Worm (Caenorhabditis elegans) whole organism, late embryonic: ENCODE results near the gene ttr-5.
A peak's percentile ranks its signal among the peaks of the same experiment; 100 is the strongest.

Source experiments
- F13H6.1 ChIP-seq: sonication (generic microtip); optimal IDR thresholded peaks from 2 replicates; lab custom pipeline; 2016; ENCODE audit warnings: missing genetic modification characterization, missing compliant biosample characterization
- K02D7.2 ChIP-seq: sonication (generic microtip); optimal IDR thresholded peaks from 2 replicates; lab custom pipeline; 2017; ENCODE audit warnings: mild to moderate bottlenecking, missing genetic modification characterization, missing compliant biosample characterization
- Y22D7AL.16 ChIP-seq: sonication (generic microtip); optimal IDR thresholded peaks from 2 replicates; lab custom pipeline; 2016; ENCODE audit warnings: missing genetic modification characterization, missing compliant biosample characterization
- ahr-1 ChIP-seq: sonication (generic microtip); optimal IDR thresholded peaks from 2 replicates; lab custom pipeline; 2016; ENCODE audit warnings: missing genetic modification characterization, missing compliant biosample characterization
- ceh-14 ChIP-seq: sonication (generic microtip); optimal IDR thresholded peaks from 2 replicates; lab custom pipeline; 2016; ENCODE audit warnings: missing genotype, missing genetic modification characterization, missing compliant biosample characterization
- ceh-18 ChIP-seq: sonication (generic microtip); optimal IDR thresholded peaks from 2 replicates; lab custom pipeline; 2016; ENCODE audit warnings: missing genetic modification characterization, missing compliant biosample characterization
- ceh-22 ChIP-seq: sonication (generic microtip); optimal IDR thresholded peaks from 2 replicates; lab custom pipeline; 2017; ENCODE audit warnings: missing biosample characterization, missing genetic modification characterization
- ceh-30 ChIP-seq: fragments of 150-350 bp; optimal IDR thresholded peaks from 2 replicates; lab custom pipeline; 2014; ENCODE audit warnings: missing biosample characterization, missing genetic modification characterization
- ceh-31 ChIP-seq: sonication (generic microtip); optimal IDR thresholded peaks from 2 replicates; lab custom pipeline; 2016; ENCODE audit warnings: missing genetic modification characterization, missing compliant biosample characterization
- ceh-34 ChIP-seq: sonication (generic microtip); optimal IDR thresholded peaks from 2 replicates; lab custom pipeline; 2016; ENCODE audit warnings: mild to moderate bottlenecking, missing genetic modification characterization, missing compliant biosample characterization
- ceh-45 ChIP-seq: fragments of 200-800 bp; sonication (Bioruptor generic); IDR thresholded peaks from 2 replicates; pipeline ENCODE4 v1.3.6; 2022; ENCODE audit warnings: missing genetic modification reagents, missing genetic modification characterization, missing compliant biosample characterization
- ceh-48 ChIP-seq: sonication (generic microtip); optimal IDR thresholded peaks from 2 replicates; lab custom pipeline; 2016; ENCODE audit warnings: missing genetic modification characterization, inconsistent platforms, missing compliant biosample characterization
- ceh-9 ChIP-seq: sonication (generic microtip); optimal IDR thresholded peaks from 2 replicates; lab custom pipeline; 2016; ENCODE audit warnings: mild to moderate bottlenecking, missing genetic modification characterization, inconsistent platforms, missing compliant biosample characterization
- che-1 ChIP-seq: sonication (generic microtip); optimal IDR thresholded peaks from 2 replicates; lab custom pipeline; 2016; ENCODE audit warnings: mild to moderate bottlenecking, missing genetic modification characterization, missing compliant biosample characterization
- dmd-4 ChIP-seq: sonication (generic microtip); optimal IDR thresholded peaks from 2 replicates; lab custom pipeline; 2016; ENCODE audit warnings: borderline replicate concordance, missing genetic modification characterization, missing compliant biosample characterization
- ets-4 ChIP-seq: sonication (generic microtip); optimal IDR thresholded peaks from 2 replicates; lab custom pipeline; 2016; ENCODE audit warnings: missing genetic modification characterization, missing compliant biosample characterization
- fkh-6 ChIP-seq: sonication (generic microtip); optimal IDR thresholded peaks from 2 replicates; lab custom pipeline; 2016; ENCODE audit warnings: missing genetic modification characterization, missing compliant biosample characterization
- gmeb-2 ChIP-seq: sonication (generic microtip); optimal IDR thresholded peaks from 2 replicates; lab custom pipeline; 2016; ENCODE audit warnings: missing genetic modification characterization, inconsistent platforms, missing compliant biosample characterization
- lim-6 ChIP-seq: sonication (generic microtip); optimal IDR thresholded peaks from 2 replicates; lab custom pipeline; 2016; ENCODE audit warnings: missing genetic modification characterization, missing compliant biosample characterization
- madf-2 ChIP-seq: sonication (generic microtip); optimal IDR thresholded peaks from 2 replicates; lab custom pipeline; 2017; ENCODE audit warnings: missing genetic modification characterization, missing compliant biosample characterization
- mec-3 ChIP-seq: sonication (generic microtip); optimal IDR thresholded peaks from 2 replicates; lab custom pipeline; 2016; ENCODE audit warnings: borderline replicate concordance, missing genetic modification characterization, missing compliant biosample characterization
- nfya-1 ChIP-seq: sonication (generic microtip); optimal IDR thresholded peaks from 2 replicates; lab custom pipeline; 2017; ENCODE audit warnings: missing genetic modification characterization, mild to moderate bottlenecking, missing compliant biosample characterization, antibody characterized with exemption, moderate library complexity
- nhr-11 ChIP-seq: fragments of 150-350 bp; optimal IDR thresholded peaks from 2 replicates; lab custom pipeline; 2014; ENCODE audit warnings: missing biosample characterization, missing genetic modification characterization
- nhr-232 ChIP-seq: sonication (generic microtip); optimal IDR thresholded peaks from 2 replicates; lab custom pipeline; 2016; ENCODE audit warnings: missing genetic modification characterization, missing compliant biosample characterization
- npax-4 ChIP-seq: sonication (generic microtip); optimal IDR thresholded peaks from 2 replicates; lab custom pipeline; 2016; ENCODE audit warnings: missing genetic modification characterization, missing compliant biosample characterization
- pag-3 ChIP-seq: sonication (generic microtip); optimal IDR thresholded peaks from 2 replicates; lab custom pipeline; 2016; ENCODE audit warnings: missing compliant biosample characterization, missing genetic modification characterization, borderline replicate concordance
- pat-9 ChIP-seq: fragments of 200-800 bp; sonication (Bioruptor generic); optimal IDR thresholded peaks from 2 replicates; lab custom pipeline; 2018; ENCODE audit warnings: mild to moderate bottlenecking, missing genetic modification characterization, moderate library complexity, missing compliant biosample characterization
- pax-1 ChIP-seq: fragments of 150-350 bp; optimal IDR thresholded peaks from 2 replicates; lab custom pipeline; 2014; ENCODE audit warnings: missing biosample characterization, missing genetic modification characterization
- pha-2 ChIP-seq: sonication (generic microtip); optimal IDR thresholded peaks from 2 replicates; lab custom pipeline; 2017; ENCODE audit warnings: mild to moderate bottlenecking, missing genetic modification characterization, missing compliant biosample characterization
- pha-4 ChIP-seq: fragments of 150-350 bp; optimal IDR thresholded peaks from 2 replicates; lab custom pipeline; 2018; ENCODE audit warnings: missing biosample characterization, missing genetic modification reagents, missing genetic modification characterization
- ref-2 ChIP-seq: sonication (generic microtip); optimal IDR thresholded peaks from 2 replicates; lab custom pipeline; 2016; ENCODE audit warnings: missing genetic modification characterization, missing compliant biosample characterization
- rnt-1 ChIP-seq: sonication (generic microtip); optimal IDR thresholded peaks from 2 replicates; lab custom pipeline; 2016; ENCODE audit warnings: missing genetic modification characterization, missing compliant biosample characterization
- sdc-2 ChIP-seq: sonication (generic microtip); optimal IDR thresholded peaks from 2 replicates; lab custom pipeline; 2016; ENCODE audit warnings: missing genotype, missing genetic modification characterization, missing compliant biosample characterization
- sox-2 ChIP-seq: fragments of 200-800 bp; sonication (Bioruptor generic); IDR thresholded peaks from 2 replicates; pipeline ENCODE4 v1.3.6; 2022; ENCODE audit warnings: missing genetic modification reagents, missing genetic modification characterization, missing compliant biosample characterization
- tbx-2 ChIP-seq: sonication (generic microtip); optimal IDR thresholded peaks from 2 replicates; lab custom pipeline; 2016; ENCODE audit warnings: missing genetic modification characterization, missing compliant biosample characterization
- unc-55 ChIP-seq: sonication (generic microtip); optimal IDR thresholded peaks from 2 replicates; lab custom pipeline; 2017; ENCODE audit warnings: missing biosample characterization, missing genetic modification reagents, missing genetic modification characterization
- zip-5 ChIP-seq: sonication (generic microtip); optimal IDR thresholded peaks from 2 replicates; lab custom pipeline; 2016; ENCODE audit warnings: missing genetic modification characterization, missing compliant biosample characterization
- ztf-16 ChIP-seq: sonication (generic microtip); optimal IDR thresholded peaks from 2 replicates; lab custom pipeline; 2017; ENCODE audit warnings: missing genetic modification characterization, missing compliant biosample characterization

Gene ttr-5

ce11 chrIII:9337968-9338367, 7.9 kb downstream of the ttr-5 start (continued):
- TF ChIP-seq ceh-48, result no peak
- no peak for TF ChIP-seq pha-2 (tag; lab: Kevin White, UChicago)
- no peak for TF ChIP-seq dmd-4

- TF ChIP-seq ahr-1 (tag; lab: Kevin White, UChicago) (no peak), pat-9 (tag; lab: Kevin White, UChicago) (no peak), pax-1 (no peak), ref-2 (tag; lab: Kevin White, UChicago) (no peak), zip-5 (tag; lab: Kevin White, UChicago) (no peak), ceh-34 (tag; lab: Kevin White, UChicago) (no peak), F13H6.1 (tag; lab: Kevin White, UChicago) (no peak)
Observed at ce11 chrIII:9340025-9340424, 9.9 kb downstream of the ttr-5 start.

ce11 chrIII:9344347-9344746, 14.2 kb downstream of the ttr-5 start, which contains the start of gene emb-9:
emb-9 (minus strand) TSS chrIII:9344447.
- TF ChIP-seq ceh-22 (tag; lab: Kevin White, UChicago) (no peak), ets-4 (tag; lab: Kevin White, UChicago) (no peak), ceh-18 (tag; lab: Kevin White, UChicago) (no peak), pag-3 (tag; lab: Kevin White, UChicago) (no peak), ceh-30 (tag; lab: Kevin White, UChicago) (no peak), nhr-232 (tag; lab: Kevin White, UChicago) (no peak), fkh-6 (tag; lab: Kevin White, UChicago) (no peak), pha-4 (no peak), madf-2 (tag; lab: Kevin White, UChicago) (no peak), ceh-9 (tag; lab: Kevin White, UChicago) (no peak), Y22D7AL.16 (tag; lab: Kevin White, UChicago) (no peak), lim-6 (tag; lab: Kevin White, UChicago) (no peak), ceh-34 (tag; lab: Kevin White, UChicago) (no peak), ref-2 (tag; lab: Kevin White, UChicago) (no peak), ceh-31 (no peak), sdc-2 (no peak), K02D7.2 (tag; lab: Kevin White, UChicago) (no peak)

- TF ChIP-seq sox-2 (no peak), gmeb-2 (tag; lab: Kevin White, UChicago) (no peak), ets-4 (tag; lab: Kevin White, UChicago) (no peak), ztf-16 (tag; lab: Kevin White, UChicago) (no peak), rnt-1 (tag; lab: Kevin White, UChicago) (no peak), ceh-18 (tag; lab: Kevin White, UChicago) (peak; percentile 1), che-1 (tag; lab: Kevin White, UChicago) (no peak), ceh-31 (no peak), ceh-34 (tag; lab: Kevin White, UChicago) (no peak), ceh-22 (tag; lab: Kevin White, UChicago) (no peak), nhr-11 (tag; lab: Kevin White, UChicago) (no peak), nfya-1 (no peak), unc-55 (GFP tag; lab: Kevin White, UChicago) (peak; percentile 97)
Observed at ce11 chrIII:9346114-9346513, 16.0 kb downstream of the ttr-5 start.

ce11 chrIII:9346722-9347121, 16.6 kb downstream of the ttr-5 start:
- no peak for TF ChIP-seq tbx-2 (tag; lab: Kevin White, UChicago)
- TF ChIP-seq mec-3 (tag; lab: Kevin White, UChicago), result no peak
- TF ChIP-seq ahr-1 (tag; lab: Kevin White, UChicago), result no peak
- TF ChIP-seq npax-4 (tag; lab: Kevin White, UChicago), result no peak
- TF ChIP-seq nhr-11 (tag; lab: Kevin White, UChicago), result no peak
- no peak for TF ChIP-seq ceh-45 (GFP tag; lab: Robert Waterston, UW)
- TF ChIP-seq ceh-14 (tag; lab: Kevin White, UChicago), result no peak
